Worm (Caenorhabditis elegans) whole organism, young adult: Measurements from ENCODE around the gene C49C3.6.

Experiments used
- K11D2.4 ChIP-seq: fragments of 200-800 bp; sonication (Bioruptor generic); IDR thresholded peaks from 2 replicates; pipeline ENCODE4 v1.3.6; 2022; ENCODE audit warnings: missing genetic modification reagents, missing genetic modification characterization, missing compliant biosample characterization
- Y95B8A.8 ChIP-seq: fragments of 200-800 bp; sonication (Bioruptor generic); IDR thresholded peaks from 2 replicates; pipeline ENCODE4 v1.3.6; 2022; ENCODE audit warnings: missing genetic modification reagents, missing genetic modification characterization, missing compliant biosample characterization
- ama-1 ChIP-seq, 3 experiments: fragments of 150-350 bp in 1 of 3; sonication (generic microtip) in 2 of 3; optimal IDR thresholded peaks; 2 replicates each; lab custom pipeline; 2014 to 2018; ENCODE audit warnings: missing biosample characterization in 2 of 3, missing genetic modification characterization in 2 of 3, missing genetic modification reagents in 2 of 3
- aptf-2 ChIP-seq: fragments of 200-800 bp; sonication (Bioruptor generic); conservative IDR thresholded peaks from 2 replicates; pipeline ENCODE4 v1.3.6; 2022; ENCODE audit warnings: missing genetic modification reagents, missing genetic modification characterization, missing compliant biosample characterization
- atf-7 ChIP-seq: sonication (generic microtip); optimal IDR thresholded peaks from 2 replicates; lab custom pipeline; 2017; ENCODE audit warnings: mild to moderate bottlenecking, missing genetic modification characterization, missing compliant biosample characterization
- attf-5 ChIP-seq: fragments of 200-800 bp; sonication (Bioruptor generic); optimal IDR thresholded peaks from 2 replicates; lab custom pipeline; 2018; ENCODE audit warnings: mild to moderate bottlenecking, missing genetic modification characterization, missing compliant biosample characterization
- hlh-26 ChIP-seq: fragments of 200-800 bp; sonication (Bioruptor generic); conservative IDR thresholded peaks from 2 replicates; pipeline ENCODE4 v1.3.6; 2022; ENCODE audit warnings: missing genetic modification reagents, missing genetic modification characterization, missing compliant biosample characterization
- madf-3 ChIP-seq: fragments of 200-800 bp; sonication (Bioruptor generic); IDR thresholded peaks from 2 replicates; pipeline ENCODE4 v1.3.6; 2022; ENCODE audit warnings: missing genetic modification reagents, missing genetic modification characterization, missing compliant biosample characterization
- snpc-3.4 ChIP-seq: sonication (generic microtip); optimal IDR thresholded peaks from 2 replicates; lab custom pipeline; 2017; ENCODE audit warnings: missing genetic modification characterization, mild to moderate bottlenecking, missing compliant biosample characterization, antibody characterized with exemption, moderate library complexity, missing genotype, missing genetic modification reagents
- unc-62 ChIP-seq: fragments of 150-350 bp; optimal IDR thresholded peaks from 2 replicates; lab custom pipeline; 2014; ENCODE audit warnings: missing biosample characterization, missing genetic modification reagents, missing genetic modification characterization
- zim-3 ChIP-seq: sonication (generic microtip); optimal IDR thresholded peaks from 2 replicates; lab custom pipeline; 2017; ENCODE audit warnings: mild to moderate bottlenecking, missing genetic modification characterization, moderate library complexity, missing compliant biosample characterization
- ztf-18 ChIP-seq: sonication (generic microtip); optimal IDR thresholded peaks from 2 replicates; lab custom pipeline; 2016; ENCODE audit warnings: missing genotype, mild to moderate bottlenecking, missing genetic modification characterization, missing compliant biosample characterization

ce11 chrIV:17332261-17332660, 934 bp downstream of the C49C3.6 start, which contains the start of gene C49C3.7:
- TF ChIP-seq Y95B8A.8 (GFP tag; lab: Robert Waterston, UW) (no peak), ztf-18 (tag; lab: Kevin White, UChicago) (no peak), zim-3 (tag; lab: Kevin White, UChicago) (no peak), attf-5 (GFP tag; lab: Kevin White, UChicago) (no peak), ama-1 (optimal IDR thresholded peaks at IDR 0.05; lab: Kevin White, UChicago) (no peak), ama-1 (GFP tag; optimal IDR thresholded peaks at IDR 0.05; lab: Kevin White, UChicago) (no peak), madf-3 (GFP tag; lab: Robert Waterston, UW) (no peak), unc-62 (GFP tag; lab: Kevin White, UChicago) (no peak), hlh-26 (no peak), aptf-2 (GFP tag; lab: Robert Waterston, UW) (no peak), K11D2.4 (GFP tag; lab: Robert Waterston, UW) (no peak), snpc-3.4 (no peak), atf-7 (tag; lab: Kevin White, UChicago) (no peak)
